Fruit fly (Drosophila melanogaster) whole organism, wandering third instar larva: ENCODE measurements around the gene CG14537.

Source experiments
- Abd-B ChIP-seq: fragments of >200 bp; optimal IDR thresholded peaks from 2 replicates; lab custom pipeline; 2017; ENCODE audit warnings: missing biosample characterization, missing genetic modification characterization
- CG32264 ChIP-seq: fragments of 200-800 bp; sonication (Bioruptor generic); optimal IDR thresholded peaks from 2 replicates; lab custom pipeline; 2016; ENCODE audit warnings: missing biosample characterization, missing genetic modification characterization
- CrebA ChIP-seq: fragments of 200-800 bp; sonication (Bioruptor generic); optimal IDR thresholded peaks from 2 replicates; lab custom pipeline; 2016; ENCODE audit warnings: missing biosample characterization, mild to moderate bottlenecking, missing genetic modification characterization, borderline replicate concordance
- Dfd ChIP-seq: fragments of >200 bp; optimal IDR thresholded peaks from 2 replicates; lab custom pipeline; 2017; ENCODE audit warnings: missing biosample characterization, missing genetic modification characterization
- GATAd ChIP-seq: sonication (Bioruptor generic); optimal IDR thresholded peaks from 2 replicates; lab custom pipeline; 2016; ENCODE audit warnings: missing biosample characterization, missing genetic modification characterization
- HLH106 ChIP-seq: fragments of 200-800 bp; optimal IDR thresholded peaks from 3 replicates; lab custom pipeline; 2019; ENCODE audit warnings: missing biosample characterization, mild to moderate bottlenecking, missing genetic modification characterization, moderate library complexity
- Hnf4 ChIP-seq: fragments of 200-800 bp; sonication (Bioruptor generic); optimal IDR thresholded peaks from 2 replicates; lab custom pipeline; 2016; ENCODE audit warnings: missing biosample characterization, mild to moderate bottlenecking, missing genetic modification characterization
- Hr78 ChIP-seq: fragments of >200 bp; optimal IDR thresholded peaks from 2 replicates; lab custom pipeline; 2017; ENCODE audit warnings: missing biosample characterization, missing genetic modification characterization
- Hr83 ChIP-seq: fragments of 200-300 bp; sonication (Bioruptor generic); optimal IDR thresholded peaks from 2 replicates; lab custom pipeline; 2016; ENCODE audit warnings: missing biosample characterization, mild to moderate bottlenecking, missing genetic modification characterization, moderate library complexity; ENCODE audit not compliant: poor library complexity, severe bottlenecking
- Jra ChIP-seq: sonication (Bioruptor generic); optimal IDR thresholded peaks from 2 replicates; lab custom pipeline; 2016; ENCODE audit warnings: missing biosample characterization, missing genetic modification characterization
- Mio ChIP-seq: sonication (Bioruptor generic); optimal IDR thresholded peaks from 2 replicates; lab custom pipeline; 2016; ENCODE audit warnings: missing biosample characterization, missing genetic modification characterization
- Myc ChIP-seq: fragments of >200 bp; optimal IDR thresholded peaks from 2 replicates; lab custom pipeline; 2017
- Rel ChIP-seq, 2 experiments: fragments of 200-800 bp; sonication (Bioruptor generic) in 1 of 2; optimal IDR thresholded peaks; 2 replicates in 1 of 2; 3 replicates in 1 of 2; lab custom pipeline; 2016 to 2019; ENCODE audit warnings: mild to moderate bottlenecking in 2 of 2, missing biosample characterization in 2 of 2, missing genetic modification characterization in 2 of 2, moderate library complexity in 1 of 2
- Sp1 ChIP-seq: fragments of 200-800 bp; sonication (Bioruptor generic); optimal IDR thresholded peaks from 3 replicates; lab custom pipeline; 2019; ENCODE audit warnings: missing biosample characterization, mild to moderate bottlenecking, missing genetic modification characterization, moderate library complexity
- Vsx2 ChIP-seq: fragments of 200-300, 225-300 bp; sonication (Bioruptor generic); optimal IDR thresholded peaks from 2 replicates; lab custom pipeline; 2018; ENCODE audit warnings: missing biosample characterization, missing genetic modification characterization; ENCODE audit not compliant: partially characterized antibody
- br ChIP-seq: fragments of 200-800 bp; sonication (Bioruptor generic); optimal IDR thresholded peaks from 2 replicates; lab custom pipeline; 2016; ENCODE audit warnings: missing biosample characterization, missing genetic modification characterization
- dl ChIP-seq, 2 experiments: fragments of 175-275, 200-275 bp in 1 of 2; fragments of 200-275 bp in 1 of 2; sonication (Bioruptor generic); optimal IDR thresholded peaks; lab custom pipeline; 2018; ENCODE audit warnings: mild to moderate bottlenecking in 2 of 2, missing biosample characterization in 2 of 2, missing genetic modification characterization in 2 of 2, moderate library complexity in 2 of 2; ENCODE audit not compliant: partially characterized antibody in 2 of 2, insufficient read depth in 1 of 2
- dmrt93B ChIP-seq: fragments of 200-800 bp; sonication (Bioruptor generic); optimal IDR thresholded peaks from 2 replicates; lab custom pipeline; 2018; ENCODE audit warnings: missing biosample characterization, mild to moderate bottlenecking, missing genetic modification characterization
- dsf ChIP-seq: sonication (Bioruptor generic); optimal IDR thresholded peaks from 2 replicates; lab custom pipeline; 2016; ENCODE audit warnings: missing biosample characterization, missing genetic modification characterization, borderline replicate concordance
- foxo ChIP-seq, 2 experiments: fragments of 200-800 bp; sonication (Bioruptor generic); optimal IDR thresholded peaks; 2 replicates in 1 of 2; 3 replicates in 1 of 2; lab custom pipeline; 2016 to 2017; ENCODE audit warnings: missing biosample characterization in 2 of 2, missing genetic modification characterization in 2 of 2
- h ChIP-seq: fragments of 200-800 bp; sonication (Bioruptor generic); optimal IDR thresholded peaks from 3 replicates; lab custom pipeline; 2016; ENCODE audit warnings: missing biosample characterization, mild to moderate bottlenecking, missing genetic modification characterization
- jim ChIP-seq: fragments of 175-275, 200-325 bp; sonication (Bioruptor generic); optimal IDR thresholded peaks from 2 replicates; lab custom pipeline; 2016; ENCODE audit warnings: missing biosample characterization, mild to moderate bottlenecking, missing genetic modification characterization
- lola ChIP-seq: fragments of >200 bp; optimal IDR thresholded peaks from 2 replicates; lab custom pipeline; 2017; ENCODE audit warnings: missing biosample characterization, missing genetic modification characterization
- pan ChIP-seq: fragments of >200 bp; optimal IDR thresholded peaks from 2 replicates; lab custom pipeline; 2017
- psq ChIP-seq: fragments of 200-800 bp; sonication (Bioruptor generic); optimal IDR thresholded peaks from 3 replicates; lab custom pipeline; 2017; ENCODE audit warnings: missing biosample characterization, mild to moderate bottlenecking, missing genetic modification characterization, moderate library complexity
- rgr ChIP-seq: fragments of 200-800 bp; sonication (Bioruptor generic); optimal IDR thresholded peaks from 3 replicates; lab custom pipeline; 2016; ENCODE audit warnings: missing biosample characterization, mild to moderate bottlenecking, missing genetic modification characterization
- sage ChIP-seq: fragments of 200-800 bp; sonication (Bioruptor generic); optimal IDR thresholded peaks from 2 replicates; lab custom pipeline; 2016; ENCODE audit warnings: missing biosample characterization, mild to moderate bottlenecking, missing genetic modification characterization
- sv ChIP-seq: fragments of 200-800 bp; sonication (Bioruptor generic); optimal IDR thresholded peaks from 3 replicates; lab custom pipeline; 2016; ENCODE audit warnings: missing biosample characterization, missing genetic modification characterization
- usp ChIP-seq: fragments of >200 bp; optimal IDR thresholded peaks from 2 replicates; lab custom pipeline; 2017; ENCODE audit warnings: missing biosample characterization, missing genetic modification characterization
- woc ChIP-seq: sonication (Bioruptor generic); optimal IDR thresholded peaks from 2 replicates; lab custom pipeline; 2016; ENCODE audit warnings: missing biosample characterization, mild to moderate bottlenecking, missing genetic modification characterization

Gene CG14537

dm6 chr2L:7871332-7871731 is 31.1 kb downstream of the CG14537 start, which contains the start of gene Proc:
TSS of gene Proc (minus strand) at chr2L:7871432.
- no peak for TF ChIP-seq Vsx2
- no peak for TF ChIP-seq pan (lab: Kevin White, UChicago)
- TF ChIP-seq Rel (GFP tag; optimal IDR thresholded peaks at IDR 0.05; lab: Kevin White, UChicago) = no peak
- TF ChIP-seq Rel (tag; optimal IDR thresholded peaks at IDR 0.05; lab: Kevin White, UChicago) = no peak
- no peak for TF ChIP-seq woc (GFP tag; lab: Kevin White, UChicago)
- no peak for TF ChIP-seq rgr (GFP tag; lab: Kevin White, UChicago)
- no peak for TF ChIP-seq dmrt93B (GFP tag; lab: Kevin White, UChicago)
- TF ChIP-seq Hr78 (GFP tag; lab: Kevin White, UChicago) = no peak
- TF ChIP-seq Jra (GFP tag; lab: Kevin White, UChicago) = no peak
- TF ChIP-seq lola (GFP tag; lab: Kevin White, UChicago) = no peak
- TF ChIP-seq jim (GFP tag; lab: Kevin White, UChicago) = no peak
- TF ChIP-seq HLH106 (tag; lab: Kevin White, UChicago) = no peak
- no peak for TF ChIP-seq CG32264

DNA sequence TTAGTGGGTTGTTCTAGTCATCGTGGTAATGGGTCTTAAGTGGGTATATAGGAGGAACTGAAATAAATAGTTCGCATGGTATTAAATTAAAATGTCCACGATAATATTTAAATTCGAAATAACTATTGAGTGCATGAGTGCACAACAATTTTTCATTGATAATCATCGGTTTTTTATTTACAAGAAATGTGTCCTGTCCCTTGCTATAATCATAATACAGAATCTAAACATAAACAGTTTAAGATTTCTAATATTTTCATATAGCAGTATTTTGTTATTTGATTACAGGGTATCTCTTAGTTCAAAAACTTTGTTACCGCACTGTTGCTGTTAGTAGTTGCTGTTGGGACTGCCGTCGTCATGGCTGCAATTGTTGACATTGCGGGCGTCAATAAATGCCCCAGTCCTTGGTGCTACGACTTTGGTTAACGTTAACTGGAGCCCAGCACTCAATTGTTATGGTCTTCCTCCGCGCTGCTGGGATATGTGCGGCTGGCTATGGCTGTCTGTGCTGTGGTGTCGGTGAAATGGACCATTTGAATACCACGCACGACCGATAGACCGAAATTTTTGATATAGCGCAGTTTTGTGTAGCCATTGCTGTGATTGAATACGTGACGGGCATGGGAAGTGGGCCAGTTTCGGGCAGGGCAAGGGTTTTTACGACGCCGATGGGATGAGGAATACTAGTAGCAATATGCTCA is 31.7 kb downstream of the CG14537 start:
- TF ChIP-seq woc (GFP tag; lab: Kevin White, UChicago) (no peak), sv (GFP tag; lab: Kevin White, UChicago) (peak; percentile 17)
- TF ChIP-seq, all 38 proteins: peak for 1

DNA sequence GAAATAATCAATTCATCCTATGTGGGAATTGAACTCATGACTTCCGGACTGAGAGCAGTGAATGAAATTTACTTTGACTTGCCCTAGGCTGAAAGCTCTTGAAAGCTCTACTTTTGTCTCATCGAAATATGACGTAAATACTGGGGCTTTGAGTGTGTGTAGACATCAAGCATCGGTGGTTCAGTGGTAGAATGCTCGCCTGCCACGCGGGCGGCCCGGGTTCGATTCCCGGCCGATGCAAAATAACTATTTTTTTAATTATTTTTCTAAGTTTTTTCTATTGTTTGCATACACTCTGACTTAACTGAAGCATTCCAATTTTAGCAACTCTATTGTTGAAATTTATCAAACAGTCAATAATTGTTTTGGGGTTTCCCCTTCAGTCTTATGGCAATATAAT is 32.4 kb downstream of the CG14537 start:
- TF ChIP-seq foxo (GFP tag; optimal IDR thresholded peaks at IDR 0.05; lab: Kevin White, UChicago) (no peak), Hr78 (GFP tag; lab: Kevin White, UChicago) (no peak), jim (GFP tag; lab: Kevin White, UChicago) (no peak), Myc (lab: Kevin White, UChicago) (no peak), br (GFP tag; lab: Kevin White, UChicago) (no peak), woc (GFP tag; lab: Kevin White, UChicago) (no peak), Rel (GFP tag; optimal IDR thresholded peaks at IDR 0.05; lab: Kevin White, UChicago) (no peak), Rel (tag; optimal IDR thresholded peaks at IDR 0.05; lab: Kevin White, UChicago) (peak; percentile 16), Vsx2 (no peak), Hnf4 (GFP tag; lab: Kevin White, UChicago) (no peak)

dm6 chr2L:7875676-7876075 is 35.4 kb downstream of the CG14537 start:
- TF ChIP-seq Rel (GFP tag; optimal IDR thresholded peaks at IDR 0.05; lab: Kevin White, UChicago) (no peak), Rel (tag; optimal IDR thresholded peaks at IDR 0.05; lab: Kevin White, UChicago) (no peak), Sp1 (peak; percentile 38), br (GFP tag; lab: Kevin White, UChicago) (no peak), Myc (lab: Kevin White, UChicago) (no peak), Dfd (GFP tag; lab: Kevin White, UChicago) (no peak), pan (lab: Kevin White, UChicago) (no peak), sage (GFP tag; lab: Kevin White, UChicago) (peak; percentile 5), dl (GFP tag; optimal IDR thresholded peaks at IDR 0.05; lab: Kevin White, UChicago; ENCODE audit: insufficient read depth in 1 of 2, partially characterized antibody in 2 of 2) (no peak), HLH106 (tag; lab: Kevin White, UChicago) (peak; percentile 48), h (GFP tag; lab: Kevin White, UChicago) (peak; percentile 45), Hr78 (GFP tag; lab: Kevin White, UChicago) (no peak), foxo (GFP tag; optimal IDR thresholded peaks at IDR 0.05; lab: Kevin White, UChicago) (peak in 1 of 2 experiments; percentile 38), CrebA (GFP tag; lab: Kevin White, UChicago) (no peak), rgr (GFP tag; lab: Kevin White, UChicago) (peak; percentile 9), usp (GFP tag; lab: Kevin White, UChicago) (no peak), dsf (GFP tag; lab: Kevin White, UChicago) (no peak), dmrt93B (GFP tag; lab: Kevin White, UChicago) (no peak), Mio (GFP tag; lab: Kevin White, UChicago) (no peak), GATAd (GFP tag; lab: Kevin White, UChicago) (no peak), woc (GFP tag; lab: Kevin White, UChicago) (no peak), Abd-B (GFP tag; lab: Kevin White, UChicago) (no peak), jim (GFP tag; lab: Kevin White, UChicago) (no peak), Hr83 (no peak), CG32264 (no peak), psq (GFP tag; lab: Kevin White, UChicago) (peak; percentile 12)
- TF ChIP-seq, all 38 proteins: peak for 7
